Worm (Caenorhabditis elegans) whole organism, young adult: ENCODE measurements around the gene skr-19.

Source experiments
- ama-1 ChIP-seq, 3 experiments: fragments of 150-350 bp in 1 of 3; sonication (generic microtip) in 2 of 3; optimal IDR thresholded peaks; 2 replicates each; lab custom pipeline; 2014 to 2018; ENCODE audit warnings: missing biosample characterization in 2 of 3, missing genetic modification characterization in 2 of 3, missing genetic modification reagents in 2 of 3
- efl-1 ChIP-seq: fragments of 150-350 bp; optimal IDR thresholded peaks from 2 replicates; lab custom pipeline; 2014; ENCODE audit warnings: missing biosample characterization, missing genetic modification reagents, missing genetic modification characterization
- ekl-4 ChIP-seq: fragments of 200-800 bp; sonication (Bioruptor generic); IDR thresholded peaks from 2 replicates; pipeline ENCODE4 v1.3.6; 2022; ENCODE audit warnings: missing genetic modification reagents, missing genetic modification characterization, missing compliant biosample characterization
- rec-8 ChIP-seq, 2 experiments: sonication (generic microtip); optimal IDR thresholded peaks; 2 replicates each; lab custom pipeline; 2016; ENCODE audit warnings: mild to moderate bottlenecking in 2 of 2, missing genetic modification characterization in 2 of 2, missing genetic modification reagents in 2 of 2, missing genotype in 2 of 2, missing biosample characterization in 1 of 2, missing compliant biosample characterization in 1 of 2, moderate library complexity in 1 of 2

ce11 chrX:13250163-13250562, 25.7 kb upstream of the skr-19 start:
- TF ChIP-seq ama-1 (optimal IDR thresholded peaks at IDR 0.05; lab: Kevin White, UChicago) (no peak), ama-1 (GFP tag; optimal IDR thresholded peaks at IDR 0.05; lab: Kevin White, UChicago) (no peak), rec-8 (tag; optimal IDR thresholded peaks at IDR 0.05; lab: Kevin White, UChicago) (no peak), efl-1 (no peak), ekl-4 (GFP tag; lab: Robert Waterston, UW) (no peak)
